Worm (Caenorhabditis elegans) whole organism, mixed stage, embryonic: Measurements from ENCODE around the gene Y50D4A.4.

Source experiments
- M03D4.4 ChIP-seq: sonication (generic microtip); optimal IDR thresholded peaks from 2 replicates; lab custom pipeline; 2017; ENCODE audit warnings: mild to moderate bottlenecking, missing genetic modification characterization, missing compliant biosample characterization
- bed-3 ChIP-seq: fragments of 200-800 bp; sonication (Bioruptor generic); optimal IDR thresholded peaks from 3 replicates; lab custom pipeline; 2018; ENCODE audit warnings: mild to moderate bottlenecking, missing genetic modification characterization, moderate library complexity, missing compliant biosample characterization
- blmp-1 ChIP-seq: fragments of 150-350 bp; optimal IDR thresholded peaks from 2 replicates; lab custom pipeline; 2014; ENCODE audit warnings: missing biosample characterization, missing genetic modification characterization
- ceh-39 ChIP-seq: fragments of 150-350 bp; optimal IDR thresholded peaks from 2 replicates; lab custom pipeline; 2014; ENCODE audit warnings: missing biosample characterization, missing genetic modification characterization
- ceh-43 ChIP-seq: fragments of 200-800 bp; sonication (Bioruptor generic); optimal IDR thresholded peaks from 2 replicates; lab custom pipeline; 2018; ENCODE audit warnings: mild to moderate bottlenecking, missing genetic modification characterization, moderate library complexity, missing compliant biosample characterization
- ceh-83 ChIP-seq: fragments of 200-800 bp; sonication (Bioruptor generic); optimal IDR thresholded peaks from 2 replicates; lab custom pipeline; 2018; ENCODE audit warnings: mild to moderate bottlenecking, missing genetic modification characterization, missing compliant biosample characterization
- ces-1 ChIP-seq: fragments of 150-350 bp; optimal IDR thresholded peaks from 2 replicates; lab custom pipeline; 2014; ENCODE audit warnings: missing biosample characterization, missing genetic modification reagents, missing genetic modification characterization
- cnd-1 ChIP-seq: fragments of 200-800 bp; sonication (Bioruptor generic); optimal IDR thresholded peaks from 2 replicates; lab custom pipeline; 2018; ENCODE audit warnings: mild to moderate bottlenecking, missing genetic modification characterization, missing compliant biosample characterization
- drap-1 ChIP-seq: fragments of 200-800 bp; sonication (Bioruptor generic); optimal IDR thresholded peaks from 3 replicates; lab custom pipeline; 2018; ENCODE audit warnings: mild to moderate bottlenecking, missing genetic modification characterization, missing compliant biosample characterization
- elt-1 ChIP-seq: sonication (generic microtip); optimal IDR thresholded peaks from 2 replicates; lab custom pipeline; 2017; ENCODE audit warnings: missing genetic modification characterization, mild to moderate bottlenecking, missing compliant biosample characterization, antibody characterized with exemption, moderate library complexity, borderline replicate concordance; ENCODE audit not compliant: insufficient read depth
- elt-3 ChIP-seq: fragments of 150-350 bp; optimal IDR thresholded peaks from 2 replicates; lab custom pipeline; 2014; ENCODE audit warnings: missing biosample characterization, missing genetic modification characterization
- flh-1 ChIP-seq: fragments of 200-800 bp; sonication (Bioruptor generic); optimal IDR thresholded peaks from 2 replicates; lab custom pipeline; 2018; ENCODE audit warnings: mild to moderate bottlenecking, missing genetic modification characterization, moderate library complexity, missing compliant biosample characterization
- ham-2 ChIP-seq: fragments of 200-800 bp; sonication (Bioruptor generic); optimal IDR thresholded peaks from 2 replicates; lab custom pipeline; 2018; ENCODE audit warnings: mild to moderate bottlenecking, missing genetic modification characterization, missing compliant biosample characterization
- hlh-1 ChIP-seq: fragments of 150-350 bp; optimal IDR thresholded peaks from 2 replicates; lab custom pipeline; 2014; ENCODE audit warnings: missing biosample characterization, missing genetic modification reagents, missing genetic modification characterization
- lin-13 ChIP-seq: fragments of 150-350 bp; optimal IDR thresholded peaks from 2 replicates; lab custom pipeline; 2014; ENCODE audit warnings: missing biosample characterization, missing genetic modification characterization
- lin-32 ChIP-seq: fragments of 200-800 bp; sonication (Bioruptor generic); optimal IDR thresholded peaks from 2 replicates; lab custom pipeline; 2018; ENCODE audit warnings: mild to moderate bottlenecking, missing genetic modification characterization, missing compliant biosample characterization
- lsy-2 ChIP-seq: fragments of 150-350 bp; optimal IDR thresholded peaks from 2 replicates; lab custom pipeline; 2014; ENCODE audit warnings: missing biosample characterization, missing genetic modification characterization
- mab-5 ChIP-seq: fragments of 150-350 bp; optimal IDR thresholded peaks from 2 replicates; lab custom pipeline; 2014; ENCODE audit warnings: missing biosample characterization, missing genetic modification characterization
- mep-1 ChIP-seq: fragments of 150-350 bp; optimal IDR thresholded peaks from 2 replicates; lab custom pipeline; 2017; ENCODE audit warnings: missing biosample characterization, missing genetic modification reagents, missing genetic modification characterization, inconsistent platforms
- mls-2 ChIP-seq: sonication (generic microtip); optimal IDR thresholded peaks from 2 replicates; lab custom pipeline; 2016; ENCODE audit warnings: mild to moderate bottlenecking, missing genetic modification characterization, moderate library complexity, missing compliant biosample characterization
- nhr-12 ChIP-seq: fragments of 150-350 bp; optimal IDR thresholded peaks from 2 replicates; lab custom pipeline; 2014; ENCODE audit warnings: missing biosample characterization, missing genetic modification characterization
- nhr-2 ChIP-seq: fragments of 150-350 bp; optimal IDR thresholded peaks from 2 replicates; lab custom pipeline; 2014; ENCODE audit warnings: missing biosample characterization, missing genetic modification characterization
- nhr-237 ChIP-seq: fragments of 150-350 bp; optimal IDR thresholded peaks from 2 replicates; lab custom pipeline; 2014; ENCODE audit warnings: missing biosample characterization, missing genetic modification characterization
- nhr-28 ChIP-seq: fragments of 150-350 bp; optimal IDR thresholded peaks from 2 replicates; lab custom pipeline; 2014; ENCODE audit warnings: missing biosample characterization, missing genetic modification characterization
- nhr-76 ChIP-seq: sonication (generic microtip); optimal IDR thresholded peaks from 2 replicates; lab custom pipeline; 2017; ENCODE audit warnings: missing biosample characterization, missing genetic modification characterization
- pha-4 ChIP-seq: fragments of 150-350 bp; optimal IDR thresholded peaks from 2 replicates; lab custom pipeline; 2018; ENCODE audit warnings: missing biosample characterization, missing genetic modification reagents, missing genetic modification characterization
- sem-2 ChIP-seq: fragments of 200-800 bp; sonication (Bioruptor generic); optimal IDR thresholded peaks from 2 replicates; lab custom pipeline; 2018; ENCODE audit warnings: mild to moderate bottlenecking, missing genetic modification characterization, missing compliant biosample characterization
- snpc-4 ChIP-seq: fragments of 150-350 bp; optimal IDR thresholded peaks from 2 replicates; lab custom pipeline; 2014; ENCODE audit warnings: missing biosample characterization, missing genetic modification characterization
- sptf-1 ChIP-seq: sonication (generic microtip); optimal IDR thresholded peaks from 2 replicates; lab custom pipeline; 2017; ENCODE audit warnings: mild to moderate bottlenecking, missing genetic modification characterization, moderate library complexity, missing compliant biosample characterization
- tbx-8 ChIP-seq: fragments of 200-800 bp; sonication (Bioruptor generic); optimal IDR thresholded peaks from 2 replicates; lab custom pipeline; 2018; ENCODE audit warnings: mild to moderate bottlenecking, missing genetic modification characterization, moderate library complexity, missing compliant biosample characterization
- unc-120 ChIP-seq: sonication (generic microtip); optimal IDR thresholded peaks from 2 replicates; lab custom pipeline; 2017; ENCODE audit warnings: missing genetic modification characterization, missing compliant biosample characterization; ENCODE audit not compliant: poor library complexity, severe bottlenecking
- unc-39 ChIP-seq: fragments of 150-350 bp; optimal IDR thresholded peaks from 2 replicates; lab custom pipeline; 2014; ENCODE audit warnings: missing biosample characterization, missing genetic modification characterization
- unc-62 ChIP-seq: fragments of 150-350 bp; optimal IDR thresholded peaks from 2 replicates; lab custom pipeline; 2014; ENCODE audit warnings: missing biosample characterization, missing genetic modification reagents, missing genetic modification characterization
- zip-8 ChIP-seq: fragments of 150-350 bp; optimal IDR thresholded peaks from 2 replicates; lab custom pipeline; 2014; ENCODE audit warnings: missing biosample characterization, missing genetic modification characterization
- ztf-11 ChIP-seq: fragments of 150-350 bp; optimal IDR thresholded peaks from 2 replicates; lab custom pipeline; 2014; ENCODE audit warnings: missing biosample characterization, missing genetic modification characterization

Y50D4A.4 gene

ce11 chrV:1157443-1157842 is 38.5 kb downstream of the Y50D4A.4 start:
- TF ChIP-seq pha-4 (tag; lab: Kevin White, UChicago), result no peak
- TF ChIP-seq, all 35 proteins: peak for 0

- TF ChIP-seq elt-1 (tag; lab: Kevin White, UChicago), result no peak
- no peak for TF ChIP-seq ceh-43 (GFP tag; lab: Kevin White, UChicago)
- TF ChIP-seq mls-2 (tag; lab: Kevin White, UChicago), result no peak
- no peak for TF ChIP-seq drap-1 (GFP tag; lab: Kevin White, UChicago)
- TF ChIP-seq mep-1 (tag; lab: Kevin White, UChicago), result no peak
- TF ChIP-seq pha-4 (tag; lab: Kevin White, UChicago), result no peak
- TF ChIP-seq, all 35 proteins: peak for 0
Measured at ce11 chrV:1156431-1156830, 39.5 kb downstream of the Y50D4A.4 start.

- peak; percentile 39 for TF ChIP-seq ces-1 (GFP tag; lab: Kevin White, UChicago)
- TF ChIP-seq flh-1, result no peak
- TF ChIP-seq elt-3, result peak; percentile 31
Measured at ce11 chrV:1155914-1156313, 40.0 kb downstream of the Y50D4A.4 start, which contains the start of gene cmd-1. Gene cmd-1, plus strand, starts transcription at chrV:1156271.

- TF ChIP-seq ceh-39 (tag; lab: Kevin White, UChicago) (no peak), ces-1 (GFP tag; lab: Kevin White, UChicago) (peak; percentile 88), lin-13 (tag; lab: Kevin White, UChicago) (no peak), mls-2 (tag; lab: Kevin White, UChicago) (peak; percentile 12), ham-2 (GFP tag; lab: Kevin White, UChicago) (peak; percentile 14), sptf-1 (no peak), ceh-83 (GFP tag; lab: Kevin White, UChicago) (no peak), nhr-2 (tag; lab: Kevin White, UChicago) (no peak), flh-1 (no peak), nhr-12 (tag; lab: Kevin White, UChicago) (no peak)
Measured at ce11 chrV:1154472-1155278, 41.3 kb downstream of the Y50D4A.4 start.

DNA sequence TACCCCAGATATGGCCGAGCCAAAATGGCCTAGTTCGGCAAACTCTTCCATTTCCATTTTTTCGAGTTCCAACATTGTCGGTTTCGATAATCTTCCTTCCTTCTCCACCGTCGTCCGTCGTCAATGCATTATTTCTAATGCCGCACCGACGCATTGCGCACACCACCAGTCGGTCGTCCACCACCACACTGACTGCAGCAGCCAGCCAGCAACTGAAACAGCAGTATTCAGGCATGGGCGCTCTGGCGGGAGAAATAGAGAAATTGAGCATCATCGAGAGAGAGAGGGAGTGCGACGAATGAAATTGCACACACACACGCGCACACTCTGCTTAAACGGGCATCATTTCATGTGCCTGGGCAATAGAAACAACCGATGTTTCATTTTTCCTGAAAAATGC is 42.0 kb downstream of the Y50D4A.4 start:
- TF ChIP-seq hlh-1 (tag; lab: Kevin White, UChicago), result peak; percentile 24
- TF ChIP-seq M03D4.4 (tag; lab: Kevin White, UChicago), result peak; percentile 3
- TF ChIP-seq zip-8 (tag; lab: Kevin White, UChicago), result no peak
- TF ChIP-seq ceh-83 (GFP tag; lab: Kevin White, UChicago), result no peak
- no peak for TF ChIP-seq nhr-76 (tag; lab: Kevin White, UChicago)
- TF ChIP-seq unc-62 (GFP tag; lab: Kevin White, UChicago), result no peak
- no peak for TF ChIP-seq lin-13 (tag; lab: Kevin White, UChicago)
- no peak for TF ChIP-seq lin-32 (GFP tag; lab: Kevin White, UChicago)
- no peak for TF ChIP-seq snpc-4 (tag; lab: Kevin White, UChicago)
- peak; percentile 29 for TF ChIP-seq sptf-1
- no peak for TF ChIP-seq ztf-11 (tag; lab: Kevin White, UChicago)
- peak; percentile 59 for TF ChIP-seq unc-120 (tag; lab: Kevin White, UChicago)
- TF ChIP-seq lsy-2 (tag; lab: Kevin White, UChicago), result no peak
- TF ChIP-seq flh-1, result no peak
- no peak for TF ChIP-seq bed-3 (GFP tag; lab: Kevin White, UChicago)
- TF ChIP-seq elt-1 (tag; lab: Kevin White, UChicago), result no peak
- TF ChIP-seq drap-1 (GFP tag; lab: Kevin White, UChicago), result no peak
- TF ChIP-seq nhr-237 (tag; lab: Kevin White, UChicago), result no peak
- TF ChIP-seq nhr-28, result no peak
- TF ChIP-seq pha-4 (tag; lab: Kevin White, UChicago), result no peak
- TF ChIP-seq ceh-43 (GFP tag; lab: Kevin White, UChicago), result no peak
- no peak for TF ChIP-seq nhr-2 (tag; lab: Kevin White, UChicago)
- TF ChIP-seq unc-39 (tag; lab: Kevin White, UChicago), result no peak
- TF ChIP-seq ceh-39 (tag; lab: Kevin White, UChicago), result no peak
- TF ChIP-seq tbx-8, result no peak
- TF ChIP-seq nhr-12 (tag; lab: Kevin White, UChicago), result no peak
- peak; percentile 51 for TF ChIP-seq ces-1 (GFP tag; lab: Kevin White, UChicago)
- no peak for TF ChIP-seq sem-2 (GFP tag; lab: Kevin White, UChicago)
- no peak for TF ChIP-seq mab-5 (tag; lab: Kevin White, UChicago)
- no peak for TF ChIP-seq mep-1 (tag; lab: Kevin White, UChicago)
- TF ChIP-seq mls-2 (tag; lab: Kevin White, UChicago), result peak; percentile 21
- TF ChIP-seq blmp-1 (tag; lab: Kevin White, UChicago), result no peak
- no peak for TF ChIP-seq cnd-1 (tag; lab: Kevin White, UChicago)
- TF ChIP-seq ham-2 (GFP tag; lab: Kevin White, UChicago), result no peak
- TF ChIP-seq elt-3, result no peak
